Fruit fly (Drosophila melanogaster) whole organism, embryonic: ENCODE data around the gene CG10300.
A peak's percentile ranks its signal among the peaks of the same experiment; 100 is the strongest.

ENCODE experiments used
- CG11247 ChIP-seq: fragments of 200-800 bp; sonication (Bioruptor generic); IDR thresholded peaks from 2 replicates; pipeline ENCODE4 v1.3.6; 2022; ENCODE audit warnings: missing biosample characterization, missing genetic modification characterization
- CG11456 ChIP-seq: fragments of 200-800 bp; sonication (Bioruptor generic); IDR thresholded peaks from 3 replicates; pipeline ENCODE4 v1.3.6; 2022; ENCODE audit warnings: missing biosample characterization, missing genetic modification characterization
- CG12104 ChIP-seq: fragments of 200-800 bp; sonication (Bioruptor generic); optimal IDR thresholded peaks from 3 replicates; lab custom pipeline; 2016; ENCODE audit warnings: missing biosample characterization, missing genetic modification characterization
- CG12236 ChIP-seq: fragments of 200-800 bp; sonication (Bioruptor generic); optimal IDR thresholded peaks from 2 replicates; lab custom pipeline; 2016; ENCODE audit warnings: missing biosample characterization, missing genetic modification characterization
- CG12299 ChIP-seq: fragments of 200-800 bp; sonication (Bioruptor generic); optimal IDR thresholded peaks from 2 replicates; lab custom pipeline; 2018; ENCODE audit warnings: missing biosample characterization, mild to moderate bottlenecking, missing genetic modification characterization
- CG13894 ChIP-seq: fragments of 200-800 bp; sonication (Bioruptor generic); optimal IDR thresholded peaks from 3 replicates; lab custom pipeline; 2018; ENCODE audit warnings: missing biosample characterization, mild to moderate bottlenecking, missing genetic modification characterization, moderate library complexity
- CG15269 ChIP-seq: fragments of 200-800 bp; sonication (Bioruptor generic); optimal IDR thresholded peaks from 2 replicates; lab custom pipeline; 2018; ENCODE audit warnings: missing biosample characterization, mild to moderate bottlenecking, missing genetic modification characterization, moderate library complexity
- CG15601 ChIP-seq: fragments of 200-800 bp; sonication (Bioruptor generic); optimal IDR thresholded peaks from 3 replicates; lab custom pipeline; 2019; ENCODE audit warnings: missing biosample characterization, mild to moderate bottlenecking, missing genetic modification characterization, moderate library complexity
- CG1602 ChIP-seq: fragments of 200-800 bp; sonication (Bioruptor generic); optimal IDR thresholded peaks from 3 replicates; lab custom pipeline; 2016; ENCODE audit warnings: missing biosample characterization, missing genetic modification characterization
- CG2875 ChIP-seq: fragments of 200-800 bp; sonication (Bioruptor generic); optimal IDR thresholded peaks from 2 replicates; lab custom pipeline; 2017; ENCODE audit warnings: missing biosample characterization, mild to moderate bottlenecking, missing genetic modification characterization, missing genetic modification reagents
- CG4707 ChIP-seq: fragments of 200-800 bp; sonication (Bioruptor generic); optimal IDR thresholded peaks from 2 replicates; lab custom pipeline; 2018; ENCODE audit warnings: missing biosample characterization, mild to moderate bottlenecking, missing genetic modification characterization, moderate library complexity
- CG6765 ChIP-seq: fragments of 200-800 bp; sonication (Bioruptor generic); optimal IDR thresholded peaks from 3 replicates; lab custom pipeline; 2017; ENCODE audit warnings: missing biosample characterization, mild to moderate bottlenecking, missing genetic modification characterization
- CkIIα-i1 ChIP-seq: fragments of 200-800 bp; sonication (Bioruptor generic); IDR thresholded peaks from 2 replicates; pipeline ENCODE4 v1.3.6; 2022; ENCODE audit warnings: missing biosample characterization, missing genetic modification characterization
- Dek ChIP-seq: fragments of 200-800 bp; sonication (Bioruptor generic); optimal IDR thresholded peaks from 3 replicates; lab custom pipeline; 2019; ENCODE audit warnings: missing biosample characterization, mild to moderate bottlenecking, missing genetic modification characterization, moderate library complexity
- Dll ChIP-seq: fragments of 200-800 bp; sonication (Bioruptor generic); IDR thresholded peaks from 4 replicates; pipeline ENCODE4 v1.3.6; 2022; ENCODE audit warnings: missing biosample characterization, missing genetic modification characterization; ENCODE audit not compliant: partially characterized antibody
- Ets65A ChIP-seq: fragments of 200-800 bp; sonication (Bioruptor generic); peaks from one replicate; lab custom pipeline; 2016; ENCODE audit warnings: missing biosample characterization, missing genetic modification characterization
- GATAe ChIP-seq: fragments of 200-800 bp; sonication (Bioruptor generic); conservative IDR thresholded peaks from 2 replicates; pipeline ENCODE4 v1.3.6; 2022; ENCODE audit warnings: missing biosample characterization, missing genetic modification characterization
- H15 ChIP-seq: fragments of 200-800 bp; sonication (Bioruptor generic); IDR thresholded peaks from 3 replicates; pipeline ENCODE4 v1.3.6; 2022; ENCODE audit warnings: missing biosample characterization, missing genetic modification characterization
- HmgD ChIP-seq: fragments of 200-800 bp; sonication (Bioruptor generic); optimal IDR thresholded peaks from 3 replicates; lab custom pipeline; 2016; ENCODE audit warnings: missing biosample characterization, missing genetic modification characterization
- Hsf ChIP-seq: fragments of 200-800 bp; sonication (Bioruptor generic); optimal IDR thresholded peaks from 3 replicates; lab custom pipeline; 2016; ENCODE audit warnings: missing biosample characterization, missing genetic modification characterization
- Opbp ChIP-seq: fragments of 200-800 bp; sonication (Bioruptor generic); IDR thresholded peaks from 3 replicates; pipeline ENCODE4 v1.3.6; 2022; ENCODE audit warnings: missing biosample characterization, missing genetic modification characterization; ENCODE audit not compliant: partially characterized antibody
- Scr ChIP-seq: fragments of 200-800 bp; sonication (Bioruptor generic); IDR thresholded peaks from 2 replicates; pipeline ENCODE4 v1.3.6; 2022; ENCODE audit warnings: missing biosample characterization, missing genetic modification characterization; ENCODE audit not compliant: partially characterized antibody
- Sin3A ChIP-seq: fragments of >200 bp; optimal IDR thresholded peaks from 2 replicates; lab custom pipeline; 2018
- Ssrp ChIP-seq: fragments of 200-800 bp; sonication (Bioruptor generic); optimal IDR thresholded peaks from 2 replicates; lab custom pipeline; 2018; ENCODE audit warnings: missing biosample characterization, mild to moderate bottlenecking, missing genetic modification characterization, moderate library complexity
- Tbp ChIP-seq: fragments of >200 bp; optimal IDR thresholded peaks from 2 replicates; lab custom pipeline; 2018; ENCODE audit warnings: missing biosample characterization, missing genetic modification characterization
- aop ChIP-seq: fragments of 200-800 bp; sonication (Bioruptor generic); IDR thresholded peaks from 2 replicates; pipeline ENCODE4 v1.3.6; 2022; ENCODE audit warnings: missing biosample characterization, missing genetic modification characterization
- chinmo ChIP-seq: fragments of 200-800 bp; sonication (Bioruptor generic); IDR thresholded peaks from 4 replicates; pipeline ENCODE4 v1.3.6; 2022; ENCODE audit warnings: missing biosample characterization, missing genetic modification characterization; ENCODE audit not compliant: partially characterized antibody
- chn ChIP-seq: fragments of 200-800 bp; sonication (Bioruptor generic); optimal IDR thresholded peaks from 2 replicates; lab custom pipeline; 2016; ENCODE audit warnings: missing biosample characterization, missing genetic modification characterization
- croc ChIP-seq: fragments of 200-800 bp; sonication (Bioruptor generic); conservative IDR thresholded peaks from 3 replicates; pipeline ENCODE4 v1.3.6; 2022; ENCODE audit warnings: missing biosample characterization, missing genetic modification characterization
- dmrt11E ChIP-seq: fragments of 200-800 bp; sonication (Bioruptor generic); optimal IDR thresholded peaks from 3 replicates; lab custom pipeline; 2018; ENCODE audit warnings: missing biosample characterization, mild to moderate bottlenecking, missing genetic modification characterization, moderate library complexity
- fd96Cb ChIP-seq: fragments of 200-800 bp; sonication (Bioruptor generic); optimal IDR thresholded peaks from 2 replicates; lab custom pipeline; 2018; ENCODE audit warnings: missing biosample characterization, mild to moderate bottlenecking, missing genetic modification characterization, moderate library complexity
- gsb-n ChIP-seq: fragments of 200-800 bp; sonication (Bioruptor generic); optimal IDR thresholded peaks from 3 replicates; lab custom pipeline; 2018; ENCODE audit warnings: missing biosample characterization, mild to moderate bottlenecking, missing genetic modification characterization
- oc ChIP-seq: fragments of 200-800 bp; sonication (Bioruptor generic); optimal IDR thresholded peaks from 2 replicates; lab custom pipeline; 2018; ENCODE audit warnings: missing biosample characterization, mild to moderate bottlenecking, missing genetic modification characterization, moderate library complexity
- prd ChIP-seq, 3 experiments: fragments of >200 bp in 2 of 3; fragments of 200-800 bp in 1 of 3; sonication (Bioruptor generic) in 1 of 3; optimal IDR thresholded peaks in 2 of 3; IDR thresholded peaks in 1 of 3; 2 replicates in 2 of 3; 3 replicates in 1 of 3; pipeline versions ENCODE4 v1.3.6 to Lab custom; 2017 to 2022; ENCODE audit warnings: missing biosample characterization in 1 of 3, missing genetic modification characterization in 1 of 3
- ro ChIP-seq: fragments of 200-800 bp; sonication (Bioruptor generic); IDR thresholded peaks from 2 replicates; pipeline ENCODE4 v1.3.6; 2022; ENCODE audit warnings: missing biosample characterization, missing genetic modification characterization
- vvl ChIP-seq: fragments of 200-800 bp; sonication (Bioruptor generic); IDR thresholded peaks from 2 replicates; pipeline ENCODE4 v1.3.6; 2022; ENCODE audit warnings: missing biosample characterization, missing genetic modification characterization

CG10300 gene

DNA sequence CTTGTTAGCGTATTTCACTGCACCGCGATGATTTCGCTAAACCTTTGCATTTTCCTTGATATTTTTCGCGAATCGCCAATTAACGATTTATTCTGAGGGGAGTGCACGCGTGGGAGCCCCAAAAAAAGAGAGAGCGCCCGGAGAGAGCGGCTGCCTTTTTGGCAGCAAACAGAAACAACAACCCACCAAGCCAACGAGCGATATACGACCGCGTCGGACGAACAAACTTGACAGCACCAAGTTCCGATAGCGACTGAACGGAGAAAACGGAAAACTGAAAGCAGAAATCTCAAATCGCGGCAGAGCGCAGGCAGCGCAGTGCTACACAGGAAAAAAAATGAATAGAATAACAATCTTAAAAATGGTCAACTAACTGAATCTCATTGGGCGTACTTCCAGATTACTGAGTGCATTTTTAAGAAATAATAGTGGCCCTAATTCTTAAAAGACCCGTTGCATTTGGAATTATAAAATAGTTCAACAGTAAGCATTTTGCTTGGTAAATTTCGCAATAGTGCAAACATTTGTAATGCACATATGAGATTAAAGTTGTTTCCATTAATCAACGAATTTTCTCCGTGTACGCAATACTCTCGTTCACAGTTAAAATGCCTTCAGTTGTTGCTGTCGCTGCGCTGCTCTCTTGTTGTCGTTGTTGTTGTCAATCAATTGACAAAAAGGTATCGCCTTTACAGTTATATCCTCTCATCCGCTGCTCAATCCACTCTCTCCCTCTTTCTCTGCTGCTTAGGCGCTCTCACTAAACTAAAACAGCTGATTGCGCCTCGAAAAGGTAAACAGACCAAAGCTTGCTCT lies 41.7 kb upstream of the CG10300 start, which contains the start of gene CG31145 (continued):
- TF ChIP-seq chinmo (GFP tag; lab: Robert Waterston, UW) (peak; percentile 89; the same call in 2 of the 4 replicates), HmgD (GFP tag; lab: Kevin White, UChicago) (peak; percentile 99), CG13894 (peak; percentile 98), croc (peak; percentile 99), Scr (GFP tag; lab: Robert Waterston, UW) (peak; percentile 25), GATAe (GFP tag; lab: Robert Waterston, UW) (peak; percentile 99), vvl (GFP tag; lab: Robert Waterston, UW) (peak; percentile 99), CG12299 (tag; lab: Kevin White, UChicago) (peak; percentile 99), Hsf (GFP tag; lab: Kevin White, UChicago) (peak; percentile 100), CkIIα-i1 (peak; percentile 92), prd (optimal IDR thresholded peaks at IDR 0.05; lab: Kevin White, UChicago) (no peak), prd (GFP tag; IDR thresholded peaks at IDR 0.05; lab: Robert Waterston, UW) (peak; percentile 99), Sin3A (no peak), CG2875 (GFP tag; lab: Kevin White, UChicago) (peak; percentile 99), H15 (GFP tag; lab: Robert Waterston, UW) (peak; percentile 98), Dll (GFP tag; lab: Robert Waterston, UW) (no peak), CG11456 (peak; percentile 99), dmrt11E (tag; lab: Kevin White, UChicago) (peak; percentile 94), Dek (tag; lab: Kevin White, UChicago) (peak; percentile 99), CG4707 (GFP tag; lab: Kevin White, UChicago) (peak; percentile 95), aop (GFP tag; lab: Robert Waterston, UW) (peak; percentile 86)

DNA sequence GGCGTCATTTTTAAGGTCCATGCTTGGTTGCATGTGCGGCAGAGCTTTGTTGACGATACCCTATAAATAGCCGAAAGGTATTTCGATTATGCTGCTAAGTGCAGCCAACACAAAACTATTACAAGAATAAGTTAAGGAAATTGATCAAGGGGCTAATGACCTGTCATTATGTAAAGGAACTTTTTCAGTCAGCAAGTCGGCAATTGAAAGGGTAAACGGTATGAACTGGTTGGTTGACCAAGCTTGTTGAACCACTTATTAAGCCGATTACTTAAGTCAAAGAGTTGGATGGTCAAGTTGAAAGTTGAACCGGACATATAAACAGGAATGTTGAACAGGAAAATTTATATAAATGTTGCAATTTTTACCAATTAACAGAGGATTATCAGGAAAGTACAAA lies 38.2 kb upstream of the CG10300 start:
- TF ChIP-seq CG12236 (no peak), CG15601 (tag; lab: Kevin White, UChicago) (peak; percentile 64), gsb-n (tag; lab: Kevin White, UChicago) (no peak), Tbp (GFP tag; lab: Kevin White, UChicago) (no peak), CG6765 (GFP tag; lab: Kevin White, UChicago) (no peak), Ets65A (GFP tag; lab: Kevin White, UChicago) (peak; percentile 16), Opbp (GFP tag; lab: Robert Waterston, UW) (no peak), chn (GFP tag; lab: Kevin White, UChicago) (no peak)

DNA sequence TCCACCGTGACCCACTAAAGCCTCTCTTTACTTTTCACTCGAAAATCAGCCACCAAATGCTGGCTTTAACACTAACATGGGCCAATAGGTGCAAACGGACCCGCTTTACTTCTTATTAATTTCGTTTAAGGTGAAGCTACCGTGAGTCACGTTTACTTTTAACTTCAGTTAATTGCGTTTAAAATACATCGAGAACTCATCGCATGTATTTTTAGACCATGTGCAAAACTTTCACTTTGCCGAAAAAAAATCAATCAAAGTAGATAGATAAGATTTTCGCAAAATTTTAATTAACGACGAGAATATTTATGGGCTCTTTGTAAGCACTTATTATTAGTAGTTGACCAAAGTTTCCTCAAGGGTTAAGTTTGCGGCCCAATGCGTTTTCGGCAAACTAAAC lies 37.0 kb upstream of the CG10300 start:
- TF ChIP-seq CG11247 (no peak), CG15269 (tag; lab: Kevin White, UChicago) (no peak), oc (tag; lab: Kevin White, UChicago) (no peak), CG11456 (no peak), Ssrp (no peak), ro (GFP tag; lab: Robert Waterston, UW) (no peak), CG12104 (GFP tag; lab: Kevin White, UChicago) (no peak), fd96Cb (tag; lab: Kevin White, UChicago) (no peak), CG1602 (GFP tag; lab: Kevin White, UChicago) (no peak)
